Fruit fly (Drosophila melanogaster) Kc167 (cell line): ENCODE results near the gene TrpRS.
A peak's percentile ranks its signal among the peaks of the same experiment; 100 is the strongest.

Source experiments
- Myc ChIP-seq: fragments of >200 bp; optimal IDR thresholded peaks from 2 replicates; lab custom pipeline; 2017; ENCODE audit warnings: missing external identifiers
- Sin3A ChIP-seq: fragments of >200 bp; optimal IDR thresholded peaks from 2 replicates; lab custom pipeline; 2018; ENCODE audit warnings: missing external identifiers
- h ChIP-seq: fragments of >200 bp; optimal IDR thresholded peaks from 3 replicates; lab custom pipeline; 2018; ENCODE audit warnings: missing external identifiers
- insv ChIP-seq: fragments of >200 bp; optimal IDR thresholded peaks from 3 replicates; lab custom pipeline; 2018; ENCODE audit warnings: missing external identifiers
- psq ChIP-seq: fragments of >200 bp; optimal IDR thresholded peaks from 2 replicates; lab custom pipeline; 2017; ENCODE audit warnings: missing external identifiers
- ttk ChIP-seq: sonication (Bioruptor generic); optimal IDR thresholded peaks from 2 replicates; lab custom pipeline; 2017; ENCODE audit warnings: missing external identifiers

The TrpRS gene

dm6 chr3R:9249025-9249735 lies 17.5 kb downstream of the TrpRS start:
- TF ChIP-seq ttk (lab: Kevin White, UChicago) (no peak), psq (lab: Kevin White, UChicago) (no peak), Myc (lab: Kevin White, UChicago) (no peak), Sin3A (lab: Kevin White, UChicago) (no peak), insv (lab: Kevin White, UChicago) (no peak), h (lab: Kevin White, UChicago) (no peak)

- TF ChIP-seq Sin3A (lab: Kevin White, UChicago) (no peak), psq (lab: Kevin White, UChicago) (no peak), Myc (lab: Kevin White, UChicago) (no peak), h (lab: Kevin White, UChicago) (no peak), insv (lab: Kevin White, UChicago) (no peak), ttk (lab: Kevin White, UChicago) (no peak)
Observed at dm6 chr3R:9246879-9247621, 19.7 kb downstream of the TrpRS start.

- TF ChIP-seq psq (lab: Kevin White, UChicago) = no peak
- TF ChIP-seq Sin3A (lab: Kevin White, UChicago) = no peak
- TF ChIP-seq Myc (lab: Kevin White, UChicago) = no peak
- TF ChIP-seq ttk (lab: Kevin White, UChicago) = no peak
- TF ChIP-seq h (lab: Kevin White, UChicago) = no peak
- no peak for TF ChIP-seq insv (lab: Kevin White, UChicago)
Observed at dm6 chr3R:9246366-9246765, 20.3 kb downstream of the TrpRS start, which contains the start of gene CG8420. TSS of gene CG8420 (plus strand) at chr3R:9246649.

- TF ChIP-seq h (lab: Kevin White, UChicago) = no peak
- TF ChIP-seq psq (lab: Kevin White, UChicago) = no peak
- TF ChIP-seq Myc (lab: Kevin White, UChicago) = no peak
- TF ChIP-seq insv (lab: Kevin White, UChicago) = no peak
- no peak for TF ChIP-seq ttk (lab: Kevin White, UChicago)
Observed at dm6 chr3R:9245576-9246200, 21.0 kb downstream of the TrpRS start, which contains the start of gene Vps15. TSS of gene Vps15 (minus strand) at chr3R:9245869.

- TF ChIP-seq psq (lab: Kevin White, UChicago) = no peak
- no peak for TF ChIP-seq insv (lab: Kevin White, UChicago)
- TF ChIP-seq ttk (lab: Kevin White, UChicago) = no peak
- TF ChIP-seq Myc (lab: Kevin White, UChicago) = no peak
- no peak for TF ChIP-seq h (lab: Kevin White, UChicago)
- no peak for TF ChIP-seq Sin3A (lab: Kevin White, UChicago)
Observed at dm6 chr3R:9240554-9240953, 26.1 kb downstream of the TrpRS start, which contains the start of gene D1. TSS of gene D1 (minus strand) at chr3R:9240654.

- TF ChIP-seq insv (lab: Kevin White, UChicago) (no peak), ttk (lab: Kevin White, UChicago) (no peak), psq (lab: Kevin White, UChicago) (no peak)
Observed at dm6 chr3R:9239941-9240400, 26.7 kb downstream of the TrpRS start.

dm6 chr3R:9237268-9238091 lies 29.2 kb downstream of the TrpRS start, which contains the start of gene pum:
TSS of gene pum (minus strand) at chr3R:9237682.
- no peak for TF ChIP-seq psq (lab: Kevin White, UChicago)
- TF ChIP-seq insv (lab: Kevin White, UChicago) = no peak
- TF ChIP-seq ttk (lab: Kevin White, UChicago) = no peak
- TF ChIP-seq Myc (lab: Kevin White, UChicago) = no peak
- TF ChIP-seq h (lab: Kevin White, UChicago) = no peak
- no peak for TF ChIP-seq Sin3A (lab: Kevin White, UChicago)

- TF ChIP-seq Myc (lab: Kevin White, UChicago) = no peak
- TF ChIP-seq ttk (lab: Kevin White, UChicago) = no peak
- TF ChIP-seq h (lab: Kevin White, UChicago) = no peak
- no peak for TF ChIP-seq insv (lab: Kevin White, UChicago)
- no peak for TF ChIP-seq psq (lab: Kevin White, UChicago)
- no peak for TF ChIP-seq Sin3A (lab: Kevin White, UChicago)
Observed at dm6 chr3R:9236883-9237267, 29.8 kb downstream of the TrpRS start.

- TF ChIP-seq Myc (lab: Kevin White, UChicago) (no peak), psq (lab: Kevin White, UChicago) (peak; percentile 88), insv (lab: Kevin White, UChicago) (no peak), h (lab: Kevin White, UChicago) (no peak), ttk (lab: Kevin White, UChicago) (no peak)
Observed at dm6 chr3R:9236070-9236492, 30.6 kb downstream of the TrpRS start.

dm6 chr3R:9234756-9235255 lies 31.9 kb downstream of the TrpRS start:
- TF ChIP-seq insv (lab: Kevin White, UChicago) = no peak
- TF ChIP-seq ttk (lab: Kevin White, UChicago) = no peak
